Worm (Caenorhabditis elegans) whole organism, L1 larva: ENCODE data around the gene C43H6.12.

Experiments
- C34B4.2 ChIP-seq: sonication (generic microtip); optimal IDR thresholded peaks from 2 replicates; lab custom pipeline; 2017; ENCODE audit warnings: mild to moderate bottlenecking, missing genetic modification characterization, missing compliant biosample characterization
- F16B12.6 ChIP-seq: fragments of 150-350 bp; optimal IDR thresholded peaks from 2 replicates; lab custom pipeline; 2014; ENCODE audit warnings: missing biosample characterization, missing genetic modification characterization
- blmp-1 ChIP-seq: fragments of 150-350 bp; optimal IDR thresholded peaks from 2 replicates; lab custom pipeline; 2014; ENCODE audit warnings: missing biosample characterization, missing genetic modification characterization
- ceh-63 ChIP-seq: fragments of 200-800 bp; sonication (Bioruptor generic); optimal IDR thresholded peaks from 2 replicates; lab custom pipeline; 2018; ENCODE audit warnings: mild to moderate bottlenecking, missing genetic modification characterization, missing compliant biosample characterization
- dpl-1 ChIP-seq, 3 experiments: fragments of 150-350 bp in 2 of 3; sonication (generic microtip) in 1 of 3; optimal IDR thresholded peaks; 2 replicates each; lab custom pipeline; 2014 to 2017; ENCODE audit warnings: missing biosample characterization in 3 of 3, missing genetic modification characterization in 3 of 3, missing genetic modification reagents in 3 of 3
- dsc-1 ChIP-seq: sonication (generic microtip); optimal IDR thresholded peaks from 2 replicates; lab custom pipeline; 2016; ENCODE audit warnings: mild to moderate bottlenecking, missing genetic modification characterization, missing compliant biosample characterization
- efl-1 ChIP-seq, 4 experiments: fragments of 150-350 bp; optimal IDR thresholded peaks in 3 of 4; peaks in 1 of 4; 1 replicate in 1 of 4; 2 replicates in 3 of 4; lab custom pipeline; 2014; ENCODE audit warnings: missing biosample characterization in 2 of 4, missing genetic modification characterization in 2 of 4, missing genetic modification reagents in 2 of 4
- egl-27 ChIP-seq, 2 experiments: fragments of 150-350 bp in 1 of 2; sonication (generic microtip); optimal IDR thresholded peaks; 3 replicates each; lab custom pipeline; 2017 to 2018; ENCODE audit warnings: missing biosample characterization in 2 of 2, missing genetic modification characterization in 2 of 2, missing genetic modification reagents in 2 of 2
- elt-2 ChIP-seq: sonication (generic microtip); optimal IDR thresholded peaks from 2 replicates; lab custom pipeline; 2016; ENCODE audit warnings: missing genetic modification characterization, mild to moderate bottlenecking, inconsistent platforms, missing compliant biosample characterization, missing genetic modification reagents
- elt-3 ChIP-seq, 6 experiments: fragments of 150-350 bp in 1 of 6; sonication (generic microtip); optimal IDR thresholded peaks; 2 replicates each; lab custom pipeline; 2017 to 2018; ENCODE audit warnings: missing biosample characterization in 6 of 6, missing genetic modification characterization in 6 of 6, inconsistent platforms in 1 of 6
- grh-1 ChIP-seq: fragments of 200-800 bp; sonication (Bioruptor generic); IDR thresholded peaks from 2 replicates; pipeline ENCODE4 v1.3.6; 2022; ENCODE audit warnings: missing genetic modification reagents, missing genetic modification characterization, missing compliant biosample characterization
- hlh-17 ChIP-seq: fragments of 200-800 bp; sonication (Bioruptor generic); optimal IDR thresholded peaks from 2 replicates; lab custom pipeline; 2018; ENCODE audit warnings: missing genetic modification characterization, mild to moderate bottlenecking, missing compliant biosample characterization, moderate library complexity, borderline replicate concordance
- jun-1 ChIP-seq: fragments of 150-350 bp; optimal IDR thresholded peaks from 2 replicates; lab custom pipeline; 2014; ENCODE audit warnings: missing biosample characterization, missing genetic modification reagents, missing genetic modification characterization
- lin-14 ChIP-seq: fragments of 200-800 bp; sonication (Bioruptor generic); optimal IDR thresholded peaks from 2 replicates; lab custom pipeline; 2018; ENCODE audit warnings: mild to moderate bottlenecking, missing genetic modification characterization, moderate library complexity, missing compliant biosample characterization
- lin-15B ChIP-seq: fragments of 150-350 bp; sonication (generic microtip); optimal IDR thresholded peaks from 3 replicates; lab custom pipeline; 2014; ENCODE audit warnings: missing biosample characterization, missing genetic modification characterization
- lin-39 ChIP-seq: fragments of 150-350 bp; optimal IDR thresholded peaks from 2 replicates; lab custom pipeline; 2014; ENCODE audit warnings: missing biosample characterization, missing genetic modification reagents, missing genetic modification characterization
- lsy-2 ChIP-seq, 2 experiments: fragments of 150-350 bp; optimal IDR thresholded peaks; 2 replicates each; lab custom pipeline; 2014; ENCODE audit warnings: missing biosample characterization in 2 of 2, missing genetic modification characterization in 2 of 2
- mdl-1 ChIP-seq, 2 experiments: fragments of 150-350 bp; optimal IDR thresholded peaks; 2 replicates each; lab custom pipeline; 2014 to 2017; ENCODE audit warnings: missing biosample characterization in 2 of 2, missing genetic modification characterization in 2 of 2, inconsistent platforms in 1 of 2
- mep-1 ChIP-seq: fragments of 150-350 bp; optimal IDR thresholded peaks from 2 replicates; lab custom pipeline; 2014; ENCODE audit warnings: missing biosample characterization, missing genetic modification characterization
- nhr-12 ChIP-seq: sonication (generic microtip); optimal IDR thresholded peaks from 2 replicates; lab custom pipeline; 2017; ENCODE audit warnings: missing biosample characterization, missing genetic modification characterization
- nhr-19 ChIP-seq: fragments of 200-800 bp; sonication (Bioruptor generic); conservative IDR thresholded peaks from 2 replicates; pipeline ENCODE4 v1.3.6; 2022; ENCODE audit warnings: missing genetic modification characterization, missing compliant biosample characterization
- nhr-20 ChIP-seq: sonication (generic microtip); optimal IDR thresholded peaks from 2 replicates; lab custom pipeline; 2016; ENCODE audit warnings: mild to moderate bottlenecking, missing genetic modification characterization, missing compliant biosample characterization
- nhr-47 ChIP-seq: sonication (generic microtip); optimal IDR thresholded peaks from 2 replicates; lab custom pipeline; 2016; ENCODE audit warnings: mild to moderate bottlenecking, missing genetic modification characterization, moderate library complexity, missing compliant biosample characterization
- nhr-71 ChIP-seq: sonication (generic microtip); optimal IDR thresholded peaks from 2 replicates; lab custom pipeline; 2016; ENCODE audit warnings: mild to moderate bottlenecking, missing genetic modification characterization, moderate library complexity, missing compliant biosample characterization
- nhr-77 ChIP-seq: fragments of 150-350 bp; optimal IDR thresholded peaks from 2 replicates; lab custom pipeline; 2014; ENCODE audit warnings: missing biosample characterization, missing genetic modification characterization
- nhr-84 ChIP-seq: sonication (generic microtip); optimal IDR thresholded peaks from 2 replicates; lab custom pipeline; 2017; ENCODE audit warnings: missing biosample characterization, missing genetic modification characterization
- nhr-85 ChIP-seq: sonication (generic microtip); peaks from one replicate; lab custom pipeline; 2016; ENCODE audit warnings: missing genetic modification characterization, inconsistent platforms, missing compliant biosample characterization
- pax-3 ChIP-seq: fragments of 200-800 bp; sonication (Bioruptor generic); optimal IDR thresholded peaks from 2 replicates; lab custom pipeline; 2018; ENCODE audit warnings: mild to moderate bottlenecking, missing genetic modification characterization, moderate library complexity, missing compliant biosample characterization
- sptf-1 ChIP-seq: fragments of 150-350 bp; optimal IDR thresholded peaks from 2 replicates; lab custom pipeline; 2014; ENCODE audit warnings: missing biosample characterization, missing genetic modification characterization
- sup-37 ChIP-seq: fragments of 200-800 bp; sonication (Bioruptor generic); optimal IDR thresholded peaks from 2 replicates; lab custom pipeline; 2018; ENCODE audit warnings: mild to moderate bottlenecking, missing genetic modification characterization, missing compliant biosample characterization
- tlp-1 ChIP-seq: fragments of 150-350 bp; optimal IDR thresholded peaks from 2 replicates; lab custom pipeline; 2014; ENCODE audit warnings: missing biosample characterization, missing genetic modification characterization
- zag-1 ChIP-seq: fragments of 150-350 bp; optimal IDR thresholded peaks from 2 replicates; lab custom pipeline; 2014; ENCODE audit warnings: missing biosample characterization, missing genetic modification characterization

C43H6.12 gene

DNA sequence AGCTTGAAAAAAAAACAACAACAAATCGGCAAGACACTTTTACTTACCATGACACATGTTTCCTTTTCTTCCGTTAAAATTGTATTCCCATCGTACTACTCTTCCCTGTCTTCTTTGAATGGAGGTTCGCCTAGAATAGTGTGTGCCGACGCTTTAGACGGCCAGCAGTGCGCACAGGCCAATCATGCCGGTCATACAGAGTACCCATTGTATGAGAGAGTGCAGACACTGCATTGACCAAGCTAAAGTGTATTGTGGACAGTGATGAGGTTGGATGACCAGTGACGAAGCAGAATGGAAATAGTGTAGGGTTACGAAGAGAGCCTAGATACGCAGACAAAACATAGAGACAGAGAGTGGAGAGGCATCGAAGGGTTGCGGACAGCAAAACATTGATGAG, 7.5 kb upstream of the C43H6.12 start, which contains the start of gene dhhc-9 (continued):
- TF ChIP-seq dsc-1 (tag; lab: Kevin White, UChicago): peak; percentile 28
- TF ChIP-seq elt-3 (tag; optimal IDR thresholded peaks at IDR 0.05; lab: Kevin White, UChicago): peak in 1 of 6 experiments; percentile 7
- peak; percentile 30; the same call in 1 of the 2 replicates for TF ChIP-seq nhr-19 (GFP tag; lab: Robert Waterston, UW)
- TF ChIP-seq grh-1 (GFP tag; lab: Robert Waterston, UW): peak; percentile 38; the same call in 1 of the 2 replicates
- peak; percentile 64 for TF ChIP-seq nhr-47 (tag; lab: Kevin White, UChicago)
- TF ChIP-seq lin-14 (GFP tag; lab: Kevin White, UChicago): peak; percentile 86
- peak; percentile 63 for TF ChIP-seq blmp-1 (tag; lab: Kevin White, UChicago)
- peak; percentile 63 for TF ChIP-seq jun-1 (tag; lab: Kevin White, UChicago)
- no peak for TF ChIP-seq dpl-1 (GFP tag; optimal IDR thresholded peaks at IDR 0.05; lab: Kevin White, UChicago)
- TF ChIP-seq pax-3 (tag; lab: Kevin White, UChicago): no peak
- TF ChIP-seq, all 84 proteins: peak for 33

DNA sequence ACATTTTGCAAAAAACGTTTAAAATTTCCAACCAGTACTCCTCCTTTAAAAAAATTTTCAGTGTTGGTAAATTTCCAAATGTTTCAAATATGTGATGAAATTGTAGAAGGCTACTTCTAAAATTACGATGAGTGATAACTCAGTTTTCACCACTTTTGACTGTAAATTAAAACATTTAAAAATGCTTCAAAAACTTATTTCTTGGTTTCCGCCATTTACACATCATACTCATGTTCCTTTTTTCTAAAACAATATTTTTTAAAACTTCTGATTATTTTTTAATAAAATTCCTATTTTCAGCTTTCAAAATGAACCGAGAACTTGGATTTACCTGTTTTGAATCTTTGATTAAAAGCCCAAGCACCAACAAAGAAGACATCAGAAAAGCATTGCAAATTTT, 5.7 kb upstream of the C43H6.12 start, which contains the start of gene C43H6.4:
TSS of gene C43H6.4 (plus strand) at position 301 of the 400 bp plus-strand sequence.
- no peak for TF ChIP-seq nhr-77 (tag; lab: Kevin White, UChicago)
- TF ChIP-seq lsy-2 (tag; optimal IDR thresholded peaks at IDR 0.05; lab: Kevin White, UChicago): no peak
- TF ChIP-seq F16B12.6 (tag; lab: Kevin White, UChicago): no peak
- TF ChIP-seq nhr-19 (GFP tag; lab: Robert Waterston, UW): no peak
- TF ChIP-seq efl-1 (optimal IDR thresholded peaks at IDR 0.05; lab: Kevin White, UChicago): no peak
- TF ChIP-seq efl-1 (GFP tag; optimal IDR thresholded peaks at IDR 0.05 in 1 of 2; lab: Kevin White, UChicago): no peak
- TF ChIP-seq sup-37 (GFP tag; lab: Kevin White, UChicago): no peak
- TF ChIP-seq nhr-20: no peak
- no peak for TF ChIP-seq nhr-84 (tag; lab: Kevin White, UChicago)
- TF ChIP-seq hlh-17: no peak
- TF ChIP-seq tlp-1 (tag; lab: Kevin White, UChicago): no peak
- TF ChIP-seq nhr-71 (tag; lab: Kevin White, UChicago): no peak
- TF ChIP-seq C34B4.2 (tag; lab: Kevin White, UChicago): no peak
- TF ChIP-seq mep-1 (tag; lab: Kevin White, UChicago): no peak

DNA sequence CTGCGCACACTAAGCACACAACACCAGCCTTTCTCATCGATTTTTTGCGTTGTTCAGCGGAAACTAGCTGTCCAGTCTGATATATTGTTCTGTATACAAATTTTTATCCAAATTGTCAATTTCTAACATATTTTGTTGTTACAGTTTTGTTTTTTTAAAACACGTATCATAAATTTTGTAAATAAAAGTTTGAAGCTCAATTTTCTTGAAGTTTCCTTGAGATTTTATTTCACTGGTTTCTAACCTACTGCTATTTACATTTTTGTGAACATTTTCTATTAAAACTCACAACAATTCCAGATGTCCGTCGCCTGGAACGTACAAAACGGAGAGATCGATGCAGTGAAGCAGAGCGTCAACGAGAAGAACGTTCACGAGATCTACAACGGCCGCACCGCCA, 2.2 kb upstream of the C43H6.12 start, which contains the start of gene mtpn-1:
TSS of gene mtpn-1 (plus strand) at position 301 of the 400 bp plus-strand sequence.
- TF ChIP-seq nhr-12 (tag; lab: Kevin White, UChicago) (no peak), nhr-77 (tag; lab: Kevin White, UChicago) (no peak), lin-39 (tag; lab: Kevin White, UChicago) (no peak), sup-37 (GFP tag; lab: Kevin White, UChicago) (no peak), nhr-85 (tag; lab: Kevin White, UChicago) (peak; percentile 56)

DNA sequence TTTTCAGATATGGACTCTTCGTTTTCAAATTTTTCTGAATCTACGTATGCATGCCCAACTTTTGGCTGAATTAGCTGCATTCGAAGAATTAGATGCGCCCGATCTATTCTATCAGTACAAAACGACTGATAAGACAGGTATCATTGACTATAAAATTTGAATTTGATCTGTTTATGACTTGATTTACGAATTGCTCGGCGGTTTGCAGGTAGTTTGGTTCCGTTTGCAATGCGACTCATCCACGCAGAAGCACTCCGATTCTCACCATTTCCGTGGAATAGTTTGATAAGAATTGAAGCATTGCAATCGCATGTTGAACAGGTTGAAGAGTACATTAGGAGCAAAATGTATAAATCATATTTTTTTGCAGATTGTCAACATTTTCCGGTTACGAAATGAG, 1.6 kb downstream of the C43H6.12 start:
- TF ChIP-seq elt-2 (tag; lab: Kevin White, UChicago) (peak; percentile 27), egl-27 (tag; optimal IDR thresholded peaks at IDR 0.05; lab: Kevin White, UChicago) (no peak)

DNA sequence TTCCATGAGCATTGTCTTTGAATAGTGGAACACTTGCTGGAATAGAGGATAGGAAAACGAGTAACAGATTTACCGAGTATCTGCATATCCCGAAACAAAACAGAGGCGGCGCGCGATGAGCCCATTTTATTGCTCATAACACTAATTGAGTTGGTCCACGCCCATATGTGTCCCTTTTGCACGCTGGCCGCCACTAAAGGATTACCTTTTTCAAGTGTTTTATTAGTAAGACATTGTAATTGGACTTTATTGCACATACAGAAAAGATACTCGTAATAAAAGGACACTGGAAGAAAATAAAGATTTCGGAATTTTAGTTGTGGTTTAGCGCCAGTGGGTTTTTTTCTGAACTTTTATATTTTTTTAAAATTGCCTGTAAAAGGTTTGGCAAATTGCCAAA, 3.9 kb downstream of the C43H6.12 start, which contains the start of gene hlh-15:
TSS of gene hlh-15 (minus strand) at position 101 of the 400 bp plus-strand sequence.
- no peak for TF ChIP-seq mdl-1 (tag; optimal IDR thresholded peaks at IDR 0.05; lab: Kevin White, UChicago)
- TF ChIP-seq ceh-63 (GFP tag; lab: Kevin White, UChicago): no peak
- no peak for TF ChIP-seq lin-15B (tag; lab: Kevin White, UChicago)
- TF ChIP-seq zag-1 (tag; lab: Kevin White, UChicago): no peak
- no peak for TF ChIP-seq sptf-1
- TF ChIP-seq nhr-19 (GFP tag; lab: Robert Waterston, UW): no peak
- TF ChIP-seq, all 84 proteins: peak for 0
